Worm (Caenorhabditis elegans): ENCODE data around the gene str-221.

ce11 chrV:1642768-1643167 is 2.7 kb downstream of the str-221 start:
- TF ChIP-seq skn-1 (tag; optimal IDR thresholded peaks at IDR 0.05): no peak
- TF ChIP-seq nhr-11 (tag; optimal IDR thresholded peaks at IDR 0.05): no peak
- TF ChIP-seq ama-1 (optimal IDR thresholded peaks at IDR 0.05): no peak
- no peak for TF ChIP-seq mab-5 (tag; optimal IDR thresholded peaks at IDR 0.05)
- no peak for TF ChIP-seq zag-1 (tag; optimal IDR thresholded peaks at IDR 0.05)
- no peak for TF ChIP-seq mbf-1 (tag; optimal IDR thresholded peaks at IDR 0.05)
- no peak for TF ChIP-seq snpc-4 (tag; optimal IDR thresholded peaks at IDR 0.05)
- TF ChIP-seq nhr-237 (tag; optimal IDR thresholded peaks at IDR 0.05): no peak

Data from whole organism, L2 larva.